Worm (Caenorhabditis elegans): Measurements from ENCODE around the gene tbc-8.

The tbc-8 gene

DNA sequence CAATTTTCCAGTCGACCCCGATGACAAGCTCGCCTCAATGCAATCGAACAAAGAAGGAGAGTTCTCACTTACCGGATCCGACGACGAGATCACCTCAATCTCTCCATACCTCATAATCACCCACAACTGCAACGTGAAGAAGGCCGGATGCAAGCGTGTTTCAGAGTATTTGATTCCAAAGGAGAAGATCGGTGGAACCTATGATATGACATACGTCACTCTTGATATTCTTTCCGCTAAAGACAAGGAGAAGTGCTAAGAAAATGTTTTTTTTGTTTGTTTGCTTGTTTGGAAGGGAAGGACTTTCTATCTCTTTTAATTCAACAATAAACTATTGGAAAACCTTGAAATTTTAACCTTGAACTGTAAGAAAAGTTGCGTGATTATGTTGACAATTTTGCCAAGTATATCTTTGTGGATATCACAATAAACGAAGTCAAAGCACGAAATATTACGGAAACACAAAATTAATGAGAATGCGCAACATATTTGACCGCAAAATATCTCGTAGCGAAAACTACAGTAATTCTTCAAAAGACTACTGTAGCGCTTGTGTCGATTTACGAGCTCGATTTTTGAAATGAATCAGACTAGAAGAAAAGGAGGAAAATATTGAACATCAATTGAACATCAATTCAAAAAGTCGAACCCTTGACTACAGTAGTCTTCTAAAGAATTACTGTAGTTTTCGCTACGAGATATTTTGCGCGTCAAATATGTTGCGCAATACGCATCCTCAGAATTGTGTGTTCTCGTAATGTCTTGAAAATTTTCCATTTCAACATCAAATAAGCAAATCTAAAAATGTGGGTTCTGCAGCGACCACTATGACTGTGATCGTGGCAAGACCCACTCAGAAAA, 25.5 kb upstream of the tbc-8 start (continued):
- TF ChIP-seq pqm-1 (tag; optimal IDR thresholded peaks at IDR 0.05): no peak
- no peak for TF ChIP-seq hlh-17 (GFP tag; optimal IDR thresholded peaks at IDR 0.05; ENCODE audit: borderline replicate concordance)
- no peak for TF ChIP-seq ztf-4 (tag; optimal IDR thresholded peaks at IDR 0.05)
- peak; percentile 27 for TF ChIP-seq snu-23 (GFP tag; optimal IDR thresholded peaks at IDR 0.05)
- peak in 1 of 6 experiments; percentile 67 for TF ChIP-seq elt-3 (tag; optimal IDR thresholded peaks at IDR 0.05)
- no peak for TF ChIP-seq nhr-11 (tag; optimal IDR thresholded peaks at IDR 0.05)
- no peak for TF ChIP-seq C34B4.2 (tag; optimal IDR thresholded peaks at IDR 0.05)
- no peak for TF ChIP-seq unc-86 (tag; optimal IDR thresholded peaks at IDR 0.05)
- peak; percentile 26 for TF ChIP-seq nhr-47 (tag; optimal IDR thresholded peaks at IDR 0.05)
- peak; percentile 40 for TF ChIP-seq nhr-20 (tag; optimal IDR thresholded peaks at IDR 0.05)
- no peak for TF ChIP-seq tbx-2 (tag; optimal IDR thresholded peaks at IDR 0.05)
- TF ChIP-seq F16B12.6 (tag; optimal IDR thresholded peaks at IDR 0.05): no peak
- TF ChIP-seq zip-4 (GFP tag; optimal IDR thresholded peaks at IDR 0.05): no peak
- TF ChIP-seq sptf-1 (tag; optimal IDR thresholded peaks at IDR 0.05): no peak
- no peak for TF ChIP-seq hpl-2 (GFP tag; optimal IDR thresholded peaks at IDR 0.05)
- no peak for TF ChIP-seq efl-1 (optimal IDR thresholded peaks at IDR 0.05)
- TF ChIP-seq efl-1 (GFP tag; optimal IDR thresholded peaks at IDR 0.05 in 1 of 2): peak in 1 of 2 experiments; percentile 4
- no peak for TF ChIP-seq mdl-1 (tag; optimal IDR thresholded peaks at IDR 0.05)
- TF ChIP-seq dpl-1 (GFP tag; optimal IDR thresholded peaks at IDR 0.05): no peak
- TF ChIP-seq hlh-4 (tag; optimal IDR thresholded peaks at IDR 0.05): no peak
- TF ChIP-seq grh-1 (GFP tag; IDR thresholded peaks at IDR 0.05): peak; percentile 12; the same call in 1 of the 2 replicates
- no peak for TF ChIP-seq mab-9 (GFP tag; IDR thresholded peaks at IDR 0.05)
- no peak for TF ChIP-seq C04F5.9 (tag; optimal IDR thresholded peaks at IDR 0.05)
- TF ChIP-seq elt-2 (tag; optimal IDR thresholded peaks at IDR 0.05): no peak
- no peak for TF ChIP-seq ztf-11 (tag; optimal IDR thresholded peaks at IDR 0.05)
- peak; percentile 37 for TF ChIP-seq nhr-90 (tag; optimal IDR thresholded peaks at IDR 0.05; ENCODE audit: poor library complexity)
- no peak for TF ChIP-seq fos-1 (tag; optimal IDR thresholded peaks at IDR 0.05)
- no peak for TF ChIP-seq unc-98 (GFP tag; IDR thresholded peaks at IDR 0.05)
- peak; percentile 88 for TF ChIP-seq nhr-85 (tag)
- no peak for TF ChIP-seq ceh-82 (tag; optimal IDR thresholded peaks at IDR 0.05)
- TF ChIP-seq efl-3 (GFP tag; optimal IDR thresholded peaks at IDR 0.05): no peak
- TF ChIP-seq aha-1 (tag; optimal IDR thresholded peaks at IDR 0.05): no peak
- TF ChIP-seq irx-1 (tag; optimal IDR thresholded peaks at IDR 0.05): no peak
- TF ChIP-seq unc-62 (GFP tag; optimal IDR thresholded peaks at IDR 0.05): no peak
- TF ChIP-seq isw-1 (GFP tag; IDR thresholded peaks at IDR 0.05): no peak
- TF ChIP-seq pax-3 (tag; optimal IDR thresholded peaks at IDR 0.05): no peak

DNA sequence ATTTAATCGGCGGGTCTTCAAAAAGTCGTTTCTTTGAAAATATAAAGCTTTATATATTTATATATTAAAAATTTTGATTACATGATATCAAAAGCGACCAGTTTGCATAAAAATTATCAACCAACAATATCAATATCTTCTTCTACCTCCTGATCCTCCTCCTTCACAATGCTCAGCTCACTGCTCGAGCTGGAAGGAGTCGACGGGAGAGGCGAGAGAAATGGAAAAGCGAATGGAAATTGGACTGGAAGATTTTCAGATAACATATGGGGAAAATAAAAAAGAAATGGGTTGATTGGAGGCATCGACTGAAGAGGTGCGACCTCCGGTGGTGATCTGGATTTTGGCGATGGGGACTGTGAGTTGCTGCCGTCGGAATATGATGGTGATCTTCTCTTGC, 24.8 kb upstream of the tbc-8 start:
- TF ChIP-seq efl-1 (optimal IDR thresholded peaks at IDR 0.05): no peak
- peak in 1 of 2 experiments; percentile 56 for TF ChIP-seq efl-1 (GFP tag; optimal IDR thresholded peaks at IDR 0.05 in 1 of 2)
- no peak for TF ChIP-seq unc-98 (GFP tag; IDR thresholded peaks at IDR 0.05)

DNA sequence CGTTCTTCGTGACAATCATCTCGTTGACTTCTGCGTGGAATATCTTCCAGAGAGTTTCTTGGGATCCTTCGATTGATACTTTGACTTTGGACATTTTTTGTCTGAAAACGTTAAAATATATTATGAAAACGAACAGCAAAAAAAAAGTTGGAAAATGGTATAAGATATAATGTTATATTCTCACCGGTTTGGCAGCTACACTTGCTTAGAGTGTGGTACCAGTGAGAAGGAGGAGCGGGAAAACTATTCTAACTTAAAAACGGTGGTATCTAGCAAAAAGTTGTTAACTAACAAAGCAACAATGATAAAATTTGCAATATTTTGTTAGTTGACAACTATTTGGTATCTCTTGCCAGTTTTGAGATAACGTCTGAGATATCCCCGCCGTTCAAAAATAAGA, 23.0 kb upstream of the tbc-8 start, which contains the start of gene tbx-9:
Gene tbx-9, minus strand, starts transcription at position 101 of the 400 bp plus-strand sequence.
- no peak for TF ChIP-seq sptf-1 (tag; optimal IDR thresholded peaks at IDR 0.05)
- TF ChIP-seq fkh-10 (GFP tag; optimal IDR thresholded peaks at IDR 0.05): no peak
- no peak for TF ChIP-seq tlp-1 (tag; optimal IDR thresholded peaks at IDR 0.05)
- TF ChIP-seq pax-3 (tag; optimal IDR thresholded peaks at IDR 0.05): no peak
- no peak for TF ChIP-seq irx-1 (tag; optimal IDR thresholded peaks at IDR 0.05)
- no peak for TF ChIP-seq lin-39 (tag; optimal IDR thresholded peaks at IDR 0.05)
- no peak for TF ChIP-seq fkh-8 (tag; optimal IDR thresholded peaks at IDR 0.05)
- no peak for TF ChIP-seq C04F5.9 (tag; optimal IDR thresholded peaks at IDR 0.05)
- no peak for TF ChIP-seq elt-3 (tag; optimal IDR thresholded peaks at IDR 0.05)
- TF ChIP-seq mef-2 (tag; optimal IDR thresholded peaks at IDR 0.05): no peak
- no peak for TF ChIP-seq lin-14 (GFP tag; optimal IDR thresholded peaks at IDR 0.05)

Measured in whole organism, L1 larva.